Fruit fly (Drosophila melanogaster): Measurements from ENCODE around the gene CG2113.

The CG2113 gene

DNA sequence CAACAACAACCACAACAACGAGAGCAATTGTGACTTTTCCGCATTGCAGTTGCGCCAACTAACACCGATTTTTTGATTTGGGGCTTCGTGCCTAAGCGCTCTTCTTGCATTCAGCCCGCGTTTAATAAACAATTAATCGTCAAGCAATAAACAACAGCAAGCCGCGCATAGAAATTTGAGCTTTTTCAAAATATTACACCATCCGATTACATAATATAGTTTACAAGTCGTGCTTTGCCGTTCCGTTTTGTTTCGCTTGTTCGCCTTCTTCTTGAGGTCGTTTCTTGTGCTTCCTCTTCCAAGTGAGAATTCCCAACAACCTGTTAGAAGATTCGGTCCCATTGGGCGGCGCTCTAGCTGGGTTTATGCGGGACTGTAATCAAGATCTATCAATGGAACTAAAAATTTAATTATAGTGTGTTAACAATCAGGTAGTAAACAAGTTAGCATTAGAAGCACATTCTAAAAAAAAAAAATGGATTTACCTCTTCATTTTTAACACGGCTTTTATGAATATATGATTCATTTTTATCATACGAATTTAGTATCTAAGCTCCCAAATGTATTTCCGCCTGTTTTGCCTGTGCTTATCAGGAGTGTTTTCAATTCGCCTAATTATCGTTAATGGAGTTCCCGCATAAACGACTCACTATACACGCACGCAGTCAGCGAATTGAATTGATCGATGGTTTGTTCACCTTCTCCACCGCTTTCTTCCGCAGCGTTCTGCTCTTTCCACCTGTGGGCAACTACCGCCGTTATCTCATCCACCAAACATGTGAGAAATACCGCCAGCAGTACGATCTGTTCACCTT is 41.0 kb downstream of the CG2113 start:
- TF ChIP-seq psq (optimal IDR thresholded peaks at IDR 0.05) (no peak), CG8478 (optimal IDR thresholded peaks at IDR 0.05) (no peak), EcR (GFP tag; optimal IDR thresholded peaks at IDR 0.05) (no peak), pan (optimal IDR thresholded peaks at IDR 0.05) (no peak), Dll (optimal IDR thresholded peaks at IDR 0.05) (no peak), usp (GFP tag; optimal IDR thresholded peaks at IDR 0.05) (no peak)

DNA sequence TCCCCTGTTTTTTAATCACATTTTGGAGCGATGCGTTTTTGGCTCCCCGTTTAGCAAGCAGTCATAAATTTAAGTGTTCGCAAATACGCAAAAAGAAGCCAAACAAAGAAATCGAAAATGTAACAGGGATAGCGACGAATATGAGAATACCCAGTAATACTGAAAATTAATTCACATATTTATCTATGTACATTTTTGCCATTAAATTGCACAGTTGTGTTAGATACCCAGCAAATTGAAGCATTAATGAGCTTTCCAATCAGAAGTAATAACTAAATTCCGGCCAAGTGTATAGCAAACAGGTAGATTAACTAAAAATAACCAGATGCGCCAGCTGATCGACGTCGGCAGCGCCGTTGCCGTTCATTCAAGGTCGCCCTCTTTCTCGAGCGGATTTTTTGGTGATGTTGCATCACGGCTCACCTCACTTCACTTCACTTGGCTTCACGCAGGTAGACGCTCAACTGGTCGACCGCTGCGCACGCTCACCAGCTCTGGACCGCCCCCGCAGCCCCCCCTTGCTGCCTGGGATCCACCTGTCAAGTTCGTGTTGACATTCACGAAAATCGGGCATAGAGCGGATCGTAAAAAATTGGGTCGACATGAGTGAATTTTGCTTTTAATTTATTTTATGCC is 42.1 kb downstream of the CG2113 start:
- TF ChIP-seq CG8478 (optimal IDR thresholded peaks at IDR 0.05) (no peak), pan (optimal IDR thresholded peaks at IDR 0.05) (peak; percentile 77)

DNA sequence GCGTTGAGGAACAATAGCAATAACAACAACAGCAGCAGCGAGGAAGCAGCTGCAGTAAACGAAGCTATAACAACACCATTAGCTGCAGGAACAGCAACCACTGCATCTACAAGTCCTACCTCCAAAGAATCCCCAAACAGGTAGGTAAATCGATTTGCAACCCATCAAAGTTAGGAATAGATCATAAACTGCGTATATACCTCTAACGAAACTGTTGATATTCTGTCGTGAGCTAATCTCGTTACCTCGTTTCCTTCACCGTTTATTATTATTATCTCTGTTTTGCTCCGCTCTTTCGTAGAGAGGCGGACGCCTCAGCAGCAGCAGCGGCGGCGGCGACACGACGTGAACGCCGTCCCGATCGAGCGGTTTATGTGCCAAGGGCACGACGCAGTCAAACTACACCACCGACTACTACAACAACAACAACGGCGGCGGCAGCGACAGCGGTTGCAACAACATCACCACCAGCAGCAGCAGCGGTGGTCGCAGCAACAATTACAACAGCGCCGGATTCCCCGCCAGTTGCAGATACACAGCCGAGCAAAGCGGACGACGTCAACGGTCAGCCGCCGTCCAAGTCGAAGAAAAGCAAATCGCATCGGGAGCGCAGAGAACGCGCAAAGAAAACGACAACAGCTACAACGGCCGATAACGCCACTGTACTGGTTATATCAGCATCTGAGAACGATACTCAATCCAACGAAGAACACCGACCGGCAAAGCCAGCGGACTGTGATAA is 43.0 kb downstream of the CG2113 start:
- TF ChIP-seq EcR (GFP tag; optimal IDR thresholded peaks at IDR 0.05) (no peak), psq (optimal IDR thresholded peaks at IDR 0.05) (no peak)

DNA sequence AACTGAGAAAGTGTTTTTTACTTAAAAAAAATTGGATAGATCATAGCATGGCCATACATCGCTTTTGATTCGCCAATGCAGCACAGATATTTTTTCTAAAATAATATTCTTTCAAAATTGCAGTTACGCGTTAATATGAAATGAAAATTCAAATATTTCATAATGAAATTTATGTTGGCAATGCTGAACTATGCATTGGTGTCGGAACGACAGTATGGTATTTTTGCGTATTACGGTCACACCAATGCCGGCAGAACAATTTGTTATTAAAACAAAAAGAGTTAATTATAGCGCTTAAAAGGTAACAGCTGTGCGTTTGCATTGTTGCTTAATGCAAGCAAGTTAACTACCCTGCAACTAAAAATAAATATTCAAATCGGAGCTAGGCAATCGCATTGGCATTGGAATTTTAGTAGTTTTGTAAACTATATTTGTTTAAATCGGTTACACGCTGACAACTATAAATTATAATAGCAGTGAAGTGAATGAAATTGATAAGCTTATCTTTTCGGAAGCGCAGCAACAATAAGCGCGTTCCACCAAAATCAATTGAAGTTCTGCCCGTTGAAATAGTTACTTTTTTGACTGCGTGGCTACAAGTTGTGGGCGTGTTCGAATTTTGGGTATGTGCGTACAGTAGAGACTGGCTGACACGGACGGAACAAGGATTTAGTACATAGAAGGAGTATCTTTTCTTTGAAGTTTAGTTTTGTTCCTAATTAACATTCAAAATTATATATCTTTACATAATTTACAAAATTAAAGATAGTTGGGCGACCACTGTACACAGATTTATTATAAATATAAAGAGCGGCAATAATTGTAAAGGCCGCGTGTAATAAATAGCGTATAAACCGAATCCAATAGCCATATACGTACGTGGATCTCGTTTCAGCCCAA is 47.4 kb downstream of the CG2113 start, which contains the start of gene Prx4:
TSS of gene Prx4 (plus strand) at position 210 of the 900 bp plus-strand sequence.
- no peak for TF ChIP-seq EcR (GFP tag; optimal IDR thresholded peaks at IDR 0.05)
- TF ChIP-seq CG8478 (optimal IDR thresholded peaks at IDR 0.05) = no peak
- no peak for TF ChIP-seq usp (GFP tag; optimal IDR thresholded peaks at IDR 0.05)
- no peak for TF ChIP-seq Dll (optimal IDR thresholded peaks at IDR 0.05)
- no peak for TF ChIP-seq psq (optimal IDR thresholded peaks at IDR 0.05)
- TF ChIP-seq pan (optimal IDR thresholded peaks at IDR 0.05) = no peak

DNA sequence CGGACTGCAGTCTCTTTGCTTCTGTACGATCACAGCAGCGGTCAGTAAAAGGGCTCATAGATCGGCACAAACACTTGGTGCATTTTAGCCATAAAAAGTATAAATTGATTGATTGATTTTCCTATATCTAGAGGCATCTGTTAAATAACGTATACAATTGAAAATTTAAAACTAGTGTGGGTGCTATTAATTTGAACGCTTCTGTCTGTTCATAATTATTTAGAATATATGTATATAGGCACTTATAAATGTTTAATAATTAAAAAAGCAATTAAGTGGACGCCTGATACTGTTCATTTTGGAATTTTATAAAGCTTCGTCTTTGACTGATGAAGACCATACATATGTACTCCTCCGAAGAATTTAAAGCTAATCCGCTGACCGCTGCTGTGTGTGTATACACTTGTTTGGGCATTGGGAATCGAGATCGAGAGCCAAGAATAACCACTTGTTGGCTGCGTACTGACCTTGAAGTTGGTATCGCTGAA is 50.3 kb downstream of the CG2113 start:
- no peak for TF ChIP-seq CG8478 (optimal IDR thresholded peaks at IDR 0.05)
- TF ChIP-seq Dll (optimal IDR thresholded peaks at IDR 0.05) = no peak
- no peak for TF ChIP-seq psq (optimal IDR thresholded peaks at IDR 0.05)
- no peak for TF ChIP-seq pan (optimal IDR thresholded peaks at IDR 0.05)
- TF ChIP-seq EcR (GFP tag; optimal IDR thresholded peaks at IDR 0.05) = no peak
- no peak for TF ChIP-seq usp (GFP tag; optimal IDR thresholded peaks at IDR 0.05)

All from whole organism.